Worm (Caenorhabditis elegans) whole organism, midembryonic: Measurements from ENCODE around the gene Y43F8B.9.

Experiments
- T22C8.4 ChIP-seq: fragments of 200-800 bp; sonication (Bioruptor generic); IDR thresholded peaks from 2 replicates; pipeline ENCODE4 v1.3.6; 2022; ENCODE audit warnings: missing genetic modification characterization, missing compliant biosample characterization
- cog-1 ChIP-seq: sonication (generic microtip); optimal IDR thresholded peaks from 2 replicates; lab custom pipeline; 2016; ENCODE audit warnings: missing genetic modification characterization, missing compliant biosample characterization
- flt-1 ChIP-seq: fragments of 200-800 bp; sonication (Bioruptor generic); IDR thresholded peaks from 2 replicates; pipeline ENCODE4 v1.3.6; 2022; ENCODE audit warnings: missing genetic modification characterization, missing compliant biosample characterization
- klf-2 ChIP-seq: fragments of 200-800 bp; sonication (Bioruptor generic); conservative IDR thresholded peaks from 2 replicates; pipeline ENCODE4 v1.3.6; 2022; ENCODE audit warnings: missing genetic modification reagents, missing genetic modification characterization, missing compliant biosample characterization
- med-1 ChIP-seq: sonication (generic microtip); optimal IDR thresholded peaks from 2 replicates; lab custom pipeline; 2017; ENCODE audit warnings: missing genetic modification characterization, mild to moderate bottlenecking, missing compliant biosample characterization, antibody characterized with exemption, missing genetic modification reagents; ENCODE audit not compliant: insufficient read depth
- ref-1 ChIP-seq: fragments of 200-800 bp; sonication (Bioruptor generic); conservative IDR thresholded peaks from 2 replicates; pipeline ENCODE4 v1.3.6; 2022; ENCODE audit warnings: missing genetic modification reagents, missing genetic modification characterization, missing compliant biosample characterization
- tab-1 ChIP-seq: fragments of 200-800 bp; sonication (Bioruptor generic); IDR thresholded peaks from 2 replicates; pipeline ENCODE4 v1.3.6; 2022; ENCODE audit warnings: missing genetic modification characterization, missing compliant biosample characterization
- ztf-23 ChIP-seq: fragments of 200-800 bp; sonication (Bioruptor generic); IDR thresholded peaks from 2 replicates; pipeline ENCODE4 v1.3.6; 2022; ENCODE audit warnings: missing genetic modification reagents, missing genetic modification characterization, missing compliant biosample characterization
- ztf-29 ChIP-seq: fragments of 200-800 bp; sonication (Bioruptor generic); IDR thresholded peaks from 2 replicates; pipeline ENCODE4 v1.3.6; 2022; ENCODE audit warnings: missing genetic modification reagents, missing genetic modification characterization, missing compliant biosample characterization

The Y43F8B.9 gene

DNA sequence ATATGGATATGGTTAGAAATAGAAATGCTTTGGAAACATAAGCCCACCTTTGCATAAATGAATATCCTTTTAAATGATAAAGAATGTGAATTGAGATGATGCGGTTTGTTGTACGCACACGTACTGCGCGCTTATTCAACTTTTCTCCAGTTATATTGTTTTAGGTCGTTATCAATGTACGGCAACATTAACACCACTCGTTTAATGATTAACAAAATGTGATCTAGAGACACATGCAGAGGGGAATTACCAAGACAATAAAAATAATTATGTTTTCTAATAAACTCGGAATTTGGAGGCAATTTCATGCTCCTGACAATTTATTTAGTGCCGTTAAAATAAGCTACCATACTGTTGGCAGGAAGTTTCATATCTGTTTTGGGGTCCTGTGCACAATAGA lies 32.5 kb upstream of the Y43F8B.9 start, which contains the start of gene M04C3.1:
Gene M04C3.1, minus strand, starts transcription at position 164 of the 400 bp plus-strand sequence.
- TF ChIP-seq klf-2, result no peak
- no peak for TF ChIP-seq T22C8.4 (GFP tag; lab: Robert Waterston, UW)
- no peak for TF ChIP-seq ref-1 (GFP tag; lab: Robert Waterston, UW)
- no peak for TF ChIP-seq med-1 (GFP tag; lab: Kevin White, UChicago)
- no peak for TF ChIP-seq ztf-29 (GFP tag; lab: Robert Waterston, UW)
- no peak for TF ChIP-seq flt-1 (GFP tag; lab: Robert Waterston, UW)

DNA sequence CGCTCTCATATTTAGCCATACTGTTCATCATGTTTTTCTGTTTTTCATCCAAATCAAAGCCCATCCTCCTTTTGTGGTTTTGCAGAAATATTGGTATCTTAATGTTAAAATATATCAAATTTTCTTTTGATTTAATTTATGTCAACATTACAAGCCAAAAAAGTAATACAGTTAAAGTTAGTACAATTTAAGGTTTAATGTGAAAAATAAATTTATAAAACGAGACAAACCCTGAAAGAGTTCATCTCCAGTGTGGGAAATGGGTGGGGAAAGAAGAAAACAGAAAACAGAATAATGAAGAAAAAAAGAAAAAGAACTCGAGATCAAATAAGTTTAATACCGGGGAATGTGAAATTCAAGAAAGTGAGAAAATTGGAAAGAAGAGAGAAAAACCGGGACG lies 29.1 kb upstream of the Y43F8B.9 start, which contains the start of gene M04C3.2:
Gene M04C3.2, minus strand, starts transcription at position 101 of the 400 bp plus-strand sequence.
- TF ChIP-seq ztf-29 (GFP tag; lab: Robert Waterston, UW), result no peak
- no peak for TF ChIP-seq cog-1 (tag; lab: Kevin White, UChicago)
- TF ChIP-seq ztf-23 (GFP tag; lab: Robert Waterston, UW), result no peak
- no peak for TF ChIP-seq med-1 (GFP tag; lab: Kevin White, UChicago)
- TF ChIP-seq klf-2, result no peak
- TF ChIP-seq T22C8.4 (GFP tag; lab: Robert Waterston, UW), result no peak
- no peak for TF ChIP-seq tab-1 (GFP tag; lab: Robert Waterston, UW)
- no peak for TF ChIP-seq ref-1 (GFP tag; lab: Robert Waterston, UW)
- TF ChIP-seq flt-1 (GFP tag; lab: Robert Waterston, UW), result no peak

DNA sequence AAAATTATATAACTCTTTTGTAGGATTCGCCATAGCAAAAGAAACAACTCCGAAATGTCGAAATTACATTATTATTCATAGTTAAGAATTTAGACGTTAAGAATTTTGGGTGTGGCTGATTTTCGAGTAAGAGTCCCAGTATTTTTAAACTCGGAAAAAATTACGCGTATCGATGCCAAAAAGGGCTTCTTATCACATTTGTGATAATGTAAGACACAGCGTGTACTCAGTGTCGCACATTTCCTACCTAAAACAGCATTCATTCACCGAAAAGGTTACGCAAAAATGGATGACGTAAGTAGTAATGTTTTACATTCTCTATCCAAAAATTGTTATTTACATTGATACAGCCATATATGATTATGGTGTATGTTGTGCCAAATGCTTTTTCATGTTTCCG lies 28.4 kb upstream of the Y43F8B.9 start, which contains the start of gene M04C3.5:
Gene M04C3.5, plus strand, starts transcription at position 190 of the 400 bp plus-strand sequence.
- TF ChIP-seq T22C8.4 (GFP tag; lab: Robert Waterston, UW) (no peak), tab-1 (GFP tag; lab: Robert Waterston, UW) (no peak), ztf-29 (GFP tag; lab: Robert Waterston, UW) (no peak), flt-1 (GFP tag; lab: Robert Waterston, UW) (no peak), klf-2 (no peak), cog-1 (tag; lab: Kevin White, UChicago) (no peak), ref-1 (GFP tag; lab: Robert Waterston, UW) (no peak), ztf-23 (GFP tag; lab: Robert Waterston, UW) (no peak), med-1 (GFP tag; lab: Kevin White, UChicago) (no peak)

DNA sequence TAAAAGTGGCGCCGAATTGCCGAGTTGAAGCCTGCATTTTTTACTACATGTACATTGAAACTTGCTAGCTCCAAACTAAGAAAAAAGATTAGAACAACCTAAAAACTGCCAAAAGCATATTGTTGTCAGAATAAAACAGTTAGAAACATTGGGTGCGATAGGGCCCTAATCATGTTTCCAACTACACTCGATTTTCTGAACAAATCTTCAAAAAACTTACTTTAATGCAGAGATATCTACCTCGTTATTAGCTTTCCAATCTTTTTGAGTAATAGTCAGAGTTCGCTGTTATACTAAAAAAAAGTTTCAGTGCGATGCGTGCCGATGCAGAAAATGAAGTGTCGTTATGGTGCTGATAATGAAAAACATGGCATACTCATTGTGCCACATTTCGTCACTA lies 22.3 kb upstream of the Y43F8B.9 start, which contains the start of the genes Y43F8B.13 and Y43F8B.14:
Gene Y43F8B.13, plus strand, starts transcription at position 301 of the 400 bp plus-strand sequence.
Gene Y43F8B.14, minus strand, starts transcription at position 322 of the 400 bp plus-strand sequence.
- TF ChIP-seq klf-2, result no peak
- TF ChIP-seq ref-1 (GFP tag; lab: Robert Waterston, UW), result no peak
- TF ChIP-seq ztf-23 (GFP tag; lab: Robert Waterston, UW), result no peak
- no peak for TF ChIP-seq med-1 (GFP tag; lab: Kevin White, UChicago)
- no peak for TF ChIP-seq T22C8.4 (GFP tag; lab: Robert Waterston, UW)
- no peak for TF ChIP-seq cog-1 (tag; lab: Kevin White, UChicago)
- no peak for TF ChIP-seq tab-1 (GFP tag; lab: Robert Waterston, UW)
- no peak for TF ChIP-seq ztf-29 (GFP tag; lab: Robert Waterston, UW)
- TF ChIP-seq flt-1 (GFP tag; lab: Robert Waterston, UW), result no peak

DNA sequence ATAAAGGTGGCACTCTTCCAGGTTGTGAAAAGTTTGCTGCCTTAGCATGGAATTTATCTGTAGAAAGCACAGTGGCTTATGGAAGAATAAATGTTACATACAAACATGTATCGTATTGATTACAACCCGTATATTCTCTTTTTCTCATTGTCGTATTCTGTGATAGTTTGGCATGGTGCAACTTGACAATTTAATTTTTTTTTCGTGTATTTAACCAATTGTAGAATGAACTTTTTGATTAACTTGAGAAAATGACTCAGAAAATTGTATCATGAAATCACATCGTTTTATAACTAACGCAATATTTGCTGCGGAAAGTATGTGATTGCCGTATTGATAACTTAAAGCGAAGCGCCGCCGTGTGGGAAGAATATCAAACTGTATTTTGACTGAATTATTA lies 20.8 kb upstream of the Y43F8B.9 start, which contains the start of gene Y43F8B.24:
Gene Y43F8B.24, plus strand, starts transcription at position 301 of the 400 bp plus-strand sequence.
- TF ChIP-seq cog-1 (tag; lab: Kevin White, UChicago), result no peak
- no peak for TF ChIP-seq tab-1 (GFP tag; lab: Robert Waterston, UW)
- no peak for TF ChIP-seq ztf-23 (GFP tag; lab: Robert Waterston, UW)
- no peak for TF ChIP-seq klf-2
- no peak for TF ChIP-seq flt-1 (GFP tag; lab: Robert Waterston, UW)
- no peak for TF ChIP-seq ztf-29 (GFP tag; lab: Robert Waterston, UW)
- no peak for TF ChIP-seq med-1 (GFP tag; lab: Kevin White, UChicago)
- TF ChIP-seq ref-1 (GFP tag; lab: Robert Waterston, UW), result no peak
- no peak for TF ChIP-seq T22C8.4 (GFP tag; lab: Robert Waterston, UW)

DNA sequence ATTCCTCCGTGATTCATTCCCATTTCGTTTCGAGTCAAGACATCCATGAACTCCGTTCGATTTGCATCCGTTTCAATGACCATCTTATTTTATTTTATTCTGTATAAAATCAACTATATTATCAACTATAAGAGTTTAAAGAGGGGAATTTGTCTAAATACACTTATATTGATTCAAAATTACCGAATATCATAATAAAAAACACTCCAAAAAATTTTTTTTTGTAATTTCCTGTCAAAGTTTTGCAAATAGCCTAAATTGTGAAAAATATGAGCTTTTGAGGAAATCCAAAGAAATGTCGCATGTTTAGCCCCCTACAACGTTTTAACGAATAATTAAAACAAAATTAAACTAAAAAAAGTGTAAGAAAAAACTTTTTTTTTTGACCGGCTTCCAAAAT lies 15.9 kb upstream of the Y43F8B.9 start, which contains the start of gene Y43F8B.15:
Gene Y43F8B.15, minus strand, starts transcription at position 101 of the 400 bp plus-strand sequence.
- TF ChIP-seq T22C8.4 (GFP tag; lab: Robert Waterston, UW), result no peak
- TF ChIP-seq flt-1 (GFP tag; lab: Robert Waterston, UW), result no peak
- no peak for TF ChIP-seq ztf-23 (GFP tag; lab: Robert Waterston, UW)
- TF ChIP-seq med-1 (GFP tag; lab: Kevin White, UChicago), result no peak
- TF ChIP-seq ztf-29 (GFP tag; lab: Robert Waterston, UW), result no peak
- TF ChIP-seq cog-1 (tag; lab: Kevin White, UChicago), result no peak
- TF ChIP-seq ref-1 (GFP tag; lab: Robert Waterston, UW), result no peak
- TF ChIP-seq klf-2, result no peak
- TF ChIP-seq tab-1 (GFP tag; lab: Robert Waterston, UW), result no peak

DNA sequence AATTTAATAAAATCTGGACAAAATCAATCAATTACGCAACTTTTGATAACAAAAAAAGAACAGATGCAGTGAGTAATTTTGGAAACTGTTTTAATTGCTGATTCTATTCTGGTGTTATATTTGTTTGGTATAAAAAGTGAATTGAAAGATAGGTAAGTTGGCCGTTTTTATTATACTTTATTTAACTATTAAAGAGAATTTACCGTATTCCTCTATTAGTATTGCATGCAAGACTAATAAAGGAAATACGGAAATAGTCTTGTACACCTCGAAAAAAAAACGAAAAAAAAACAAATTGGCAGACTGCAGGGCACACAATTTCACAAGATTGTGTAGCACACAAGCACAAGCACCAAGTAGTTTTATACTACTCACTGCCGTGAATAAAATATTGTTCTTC lies 15.3 kb upstream of the Y43F8B.9 start, which contains the start of gene Y43F8B.25:
Gene Y43F8B.25, plus strand, starts transcription at position 301 of the 400 bp plus-strand sequence.
- TF ChIP-seq flt-1 (GFP tag; lab: Robert Waterston, UW) (no peak), ztf-23 (GFP tag; lab: Robert Waterston, UW) (no peak), med-1 (GFP tag; lab: Kevin White, UChicago) (no peak), klf-2 (no peak), ztf-29 (GFP tag; lab: Robert Waterston, UW) (no peak), tab-1 (GFP tag; lab: Robert Waterston, UW) (no peak), T22C8.4 (GFP tag; lab: Robert Waterston, UW) (no peak), ref-1 (GFP tag; lab: Robert Waterston, UW) (no peak), cog-1 (tag; lab: Kevin White, UChicago) (no peak)

DNA sequence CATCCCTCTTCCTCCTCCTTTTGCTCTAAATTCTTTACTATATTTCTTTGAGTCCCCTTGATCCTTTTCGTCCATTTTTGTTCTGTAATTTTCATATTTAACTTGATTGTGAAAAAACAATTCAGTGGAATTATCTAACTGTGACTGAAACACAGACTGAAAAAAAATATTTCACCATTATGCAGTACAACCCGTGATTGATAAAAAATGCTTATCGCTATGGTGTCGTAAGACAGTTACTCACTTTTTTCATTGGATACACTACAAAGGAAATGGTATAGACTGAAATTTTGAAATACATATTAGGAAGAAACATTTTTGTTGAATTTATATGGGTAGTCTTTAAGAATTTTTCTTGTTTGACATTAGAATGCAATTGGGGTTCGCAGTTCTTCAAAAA lies 10.4 kb upstream of the Y43F8B.9 start, which contains the start of gene Y43F8B.23:
Gene Y43F8B.23, minus strand, starts transcription at position 75 of the 400 bp plus-strand sequence.
- TF ChIP-seq med-1 (GFP tag; lab: Kevin White, UChicago) (no peak), flt-1 (GFP tag; lab: Robert Waterston, UW) (no peak), cog-1 (tag; lab: Kevin White, UChicago) (no peak), tab-1 (GFP tag; lab: Robert Waterston, UW) (no peak), klf-2 (no peak), ztf-23 (GFP tag; lab: Robert Waterston, UW) (no peak), ref-1 (GFP tag; lab: Robert Waterston, UW) (no peak), ztf-29 (GFP tag; lab: Robert Waterston, UW) (no peak), T22C8.4 (GFP tag; lab: Robert Waterston, UW) (no peak)
